Worm (Caenorhabditis elegans) whole organism, L4 larva: Measurements from ENCODE around the gene T04B2.8.

Source experiments
- F26F4.8 ChIP-seq: fragments of 200-800 bp; sonication (Bioruptor generic); conservative IDR thresholded peaks from 2 replicates; pipeline ENCODE4 v1.3.6; 2022; ENCODE audit warnings: missing genetic modification characterization, missing compliant biosample characterization
- F44E2.7 ChIP-seq: fragments of 200-800 bp; sonication (Bioruptor generic); IDR thresholded peaks from 2 replicates; pipeline ENCODE4 v2.1.2; 2022; ENCODE audit warnings: missing genetic modification characterization, missing compliant biosample characterization
- T20F7.1 ChIP-seq: fragments of 200-800 bp; sonication (Bioruptor generic); optimal IDR thresholded peaks from 2 replicates; lab custom pipeline; 2018; ENCODE audit warnings: mild to moderate bottlenecking, missing genetic modification characterization, missing compliant biosample characterization
- T26A8.4 ChIP-seq: fragments of 200-800 bp; sonication (Bioruptor generic); IDR thresholded peaks from 2 replicates; pipeline ENCODE4 v1.3.6; 2022; ENCODE audit warnings: missing genetic modification characterization, missing compliant biosample characterization
- Y105C5A.15 ChIP-seq: fragments of 200-800 bp; sonication (Bioruptor generic); IDR thresholded peaks from 2 replicates; pipeline ENCODE4 v1.3.6; 2022; ENCODE audit warnings: missing genetic modification characterization, missing compliant biosample characterization
- Y75B8A.6 ChIP-seq: fragments of 200-800 bp; sonication (Bioruptor generic); IDR thresholded peaks from 2 replicates; pipeline ENCODE4 v1.3.6; 2022; ENCODE audit warnings: missing genetic modification reagents, missing genetic modification characterization, missing compliant biosample characterization
- ceh-32 ChIP-seq: sonication (generic microtip); optimal IDR thresholded peaks from 2 replicates; lab custom pipeline; 2016; ENCODE audit warnings: mild to moderate bottlenecking, missing genetic modification characterization, missing compliant biosample characterization; ENCODE audit not compliant: poor library complexity
- ceh-82 ChIP-seq: sonication (generic microtip); optimal IDR thresholded peaks from 2 replicates; lab custom pipeline; 2017; ENCODE audit warnings: missing biosample characterization, missing genetic modification characterization
- cey-2 ChIP-seq: sonication (generic microtip); optimal IDR thresholded peaks from 3 replicates; lab custom pipeline; 2017; ENCODE audit warnings: missing genetic modification characterization, mild to moderate bottlenecking, missing compliant biosample characterization, antibody characterized with exemption, borderline replicate concordance; ENCODE audit not compliant: insufficient read depth
- dve-1 ChIP-seq: sonication (generic microtip); optimal IDR thresholded peaks from 2 replicates; lab custom pipeline; 2017; ENCODE audit warnings: antibody characterized with exemption, mild to moderate bottlenecking, missing genetic modification characterization, missing compliant biosample characterization; ENCODE audit not compliant: insufficient read depth
- hlh-11 ChIP-seq: fragments of 200-800 bp; sonication (Bioruptor generic); optimal IDR thresholded peaks from 2 replicates; lab custom pipeline; 2018; ENCODE audit warnings: mild to moderate bottlenecking, missing genetic modification characterization, missing compliant biosample characterization
- lim-7 ChIP-seq: fragments of 200-800 bp; sonication (Bioruptor generic); IDR thresholded peaks from 2 replicates; pipeline ENCODE4 v1.3.6; 2022; ENCODE audit warnings: missing genetic modification characterization, missing compliant biosample characterization
- lin-29 ChIP-seq: fragments of 200-800 bp; sonication (Bioruptor generic); IDR thresholded peaks from 2 replicates; pipeline ENCODE4 v1.3.6; 2022; ENCODE audit warnings: missing genetic modification reagents, missing genetic modification characterization, missing compliant biosample characterization
- lsy-2 ChIP-seq, 2 experiments: fragments of 150-350 bp in 1 of 2; sonication (generic microtip) in 1 of 2; optimal IDR thresholded peaks; 2 replicates each; lab custom pipeline; 2014 to 2017; ENCODE audit warnings: missing biosample characterization in 2 of 2, missing genetic modification characterization in 2 of 2
- madf-5 ChIP-seq, 2 experiments: fragments of 200-800 bp; sonication (Bioruptor generic); IDR thresholded peaks; 2 replicates each; pipeline ENCODE4 v1.3.6; 2022; ENCODE audit warnings: missing compliant biosample characterization in 2 of 2, missing genetic modification characterization in 2 of 2
- mxl-2 ChIP-seq: fragments of 200-800 bp; sonication (Bioruptor generic); conservative IDR thresholded peaks from 2 replicates; pipeline ENCODE4 v1.3.6; 2022; ENCODE audit warnings: missing genetic modification reagents, missing genetic modification characterization, missing compliant biosample characterization
- mxl-3 ChIP-seq: fragments of 200-800 bp; sonication (Bioruptor generic); optimal IDR thresholded peaks from 2 replicates; lab custom pipeline; 2018; ENCODE audit warnings: mild to moderate bottlenecking, missing genetic modification characterization, missing compliant biosample characterization
- nhr-10 ChIP-seq: fragments of 150-350 bp; optimal IDR thresholded peaks from 2 replicates; lab custom pipeline; 2014; ENCODE audit warnings: missing biosample characterization, missing genetic modification characterization
- nhr-102 ChIP-seq: sonication (generic microtip); optimal IDR thresholded peaks from 2 replicates; lab custom pipeline; 2016; ENCODE audit warnings: mild to moderate bottlenecking, missing genetic modification characterization, moderate library complexity, missing compliant biosample characterization
- nhr-111 ChIP-seq: fragments of 200-800 bp; sonication (Bioruptor generic); optimal IDR thresholded peaks from 2 replicates; lab custom pipeline; 2018; ENCODE audit warnings: mild to moderate bottlenecking, missing genetic modification characterization, missing compliant biosample characterization
- nhr-28 ChIP-seq: fragments of 150-350 bp; optimal IDR thresholded peaks from 2 replicates; lab custom pipeline; 2014; ENCODE audit warnings: missing biosample characterization, missing genetic modification characterization
- nhr-41 ChIP-seq: fragments of 200-800 bp; sonication (Bioruptor generic); IDR thresholded peaks from 2 replicates; pipeline ENCODE4 v1.3.6; 2022; ENCODE audit warnings: missing genetic modification reagents, missing genetic modification characterization, missing compliant biosample characterization
- pha-4 ChIP-seq, 2 experiments: fragments of 150-350 bp in 1 of 2; fragments of 200-800 bp in 1 of 2; sonication (Bioruptor generic) in 1 of 2; IDR thresholded peaks in 1 of 2; optimal IDR thresholded peaks in 1 of 2; 2 replicates each; pipeline versions ENCODE4 v1.3.6 to Lab custom; 2014 to 2022; ENCODE audit warnings: missing genetic modification characterization in 2 of 2, missing genetic modification reagents in 2 of 2, missing biosample characterization in 1 of 2, missing compliant biosample characterization in 1 of 2
- php-3 ChIP-seq: fragments of 200-800 bp; sonication (Bioruptor generic); IDR thresholded peaks from 2 replicates; pipeline ENCODE4 v1.3.6; 2022; ENCODE audit warnings: missing genetic modification reagents, missing genetic modification characterization, missing compliant biosample characterization
- pqm-1 ChIP-seq: sonication (generic microtip); optimal IDR thresholded peaks from 2 replicates; lab custom pipeline; 2017; ENCODE audit warnings: missing biosample characterization, missing genetic modification characterization
- rbr-2 ChIP-seq: sonication (generic microtip); optimal IDR thresholded peaks from 2 replicates; lab custom pipeline; 2016; ENCODE audit warnings: missing genotype, missing genetic modification characterization, missing compliant biosample characterization
- saeg-2 ChIP-seq: fragments of 200-800 bp; sonication (Bioruptor generic); IDR thresholded peaks from 2 replicates; pipeline ENCODE4 v1.3.6; 2022; ENCODE audit warnings: missing genetic modification reagents, missing genetic modification characterization, missing compliant biosample characterization
- sdz-12 ChIP-seq: fragments of 200-800 bp; sonication (Bioruptor generic); optimal IDR thresholded peaks from 2 replicates; lab custom pipeline; 2018; ENCODE audit warnings: mild to moderate bottlenecking, missing genetic modification characterization, missing compliant biosample characterization
- spr-1 ChIP-seq: sonication (generic microtip); optimal IDR thresholded peaks from 2 replicates; lab custom pipeline; 2016; ENCODE audit warnings: mild to moderate bottlenecking, missing genetic modification characterization, missing compliant biosample characterization
- tra-1 ChIP-seq: fragments of 200-800 bp; sonication (Bioruptor generic); IDR thresholded peaks from 2 replicates; pipeline ENCODE4 v1.3.6; 2022; ENCODE audit warnings: missing genetic modification reagents, missing genetic modification characterization, missing compliant biosample characterization
- unc-62 ChIP-seq, 3 experiments: fragments of 150-350 bp in 1 of 3; sonication (generic microtip); optimal IDR thresholded peaks in 2 of 3; peaks in 1 of 3; 1 replicate in 1 of 3; 2 replicates in 2 of 3; lab custom pipeline; 2014 to 2017; ENCODE audit warnings: missing biosample characterization in 3 of 3, missing genetic modification characterization in 3 of 3, missing genetic modification reagents in 3 of 3, missing genotype in 1 of 3
- vab-7 ChIP-seq: fragments of 200-800 bp; sonication (Bioruptor generic); IDR thresholded peaks from 2 replicates; pipeline ENCODE4 v1.3.6; 2022; ENCODE audit warnings: missing genetic modification reagents, missing genetic modification characterization, missing compliant biosample characterization
- zfp-3 ChIP-seq: fragments of 200-800 bp; sonication (Bioruptor generic); conservative IDR thresholded peaks from 2 replicates; pipeline ENCODE4 v1.3.6; 2022; ENCODE audit warnings: missing genetic modification reagents, missing genetic modification characterization, missing compliant biosample characterization
- zip-2 ChIP-seq: fragments of 150-350 bp; optimal IDR thresholded peaks from 2 replicates; lab custom pipeline; 2014; ENCODE audit warnings: missing biosample characterization, missing genetic modification characterization
- ztf-7 ChIP-seq: fragments of 150-350 bp; optimal IDR thresholded peaks from 2 replicates; lab custom pipeline; 2014; ENCODE audit warnings: missing biosample characterization, missing genetic modification characterization

Gene T04B2.8

ce11 chrIV:10080816-10081215, 29.8 kb upstream of the T04B2.8 start, which contains the start of gene W01B6.6:
Gene W01B6.6 (plus strand): TSS chrIV:10081116.
- TF ChIP-seq spr-1 (tag; lab: Kevin White, UChicago) (no peak), dve-1 (tag; lab: Kevin White, UChicago) (no peak), pqm-1 (tag; lab: Kevin White, UChicago) (no peak), ztf-7 (tag; lab: Kevin White, UChicago) (no peak), sdz-12 (GFP tag; lab: Kevin White, UChicago) (no peak), Y75B8A.6 (GFP tag; lab: Robert Waterston, UW) (no peak), rbr-2 (no peak), nhr-41 (GFP tag; lab: Robert Waterston, UW) (no peak), zfp-3 (GFP tag; lab: Robert Waterston, UW) (no peak), nhr-28 (tag; lab: Kevin White, UChicago) (no peak), mxl-3 (GFP tag; lab: Kevin White, UChicago) (no peak), php-3 (GFP tag; lab: Robert Waterston, UW) (no peak), lim-7 (GFP tag; lab: Robert Waterston, UW) (no peak), ceh-32 (tag; lab: Kevin White, UChicago) (no peak), mxl-2 (no peak), cey-2 (no peak), lsy-2 (tag; optimal IDR thresholded peaks at IDR 0.05; lab: Kevin White, UChicago) (no peak), F44E2.7 (GFP tag; lab: Robert Waterston, UW) (no peak)

DNA sequence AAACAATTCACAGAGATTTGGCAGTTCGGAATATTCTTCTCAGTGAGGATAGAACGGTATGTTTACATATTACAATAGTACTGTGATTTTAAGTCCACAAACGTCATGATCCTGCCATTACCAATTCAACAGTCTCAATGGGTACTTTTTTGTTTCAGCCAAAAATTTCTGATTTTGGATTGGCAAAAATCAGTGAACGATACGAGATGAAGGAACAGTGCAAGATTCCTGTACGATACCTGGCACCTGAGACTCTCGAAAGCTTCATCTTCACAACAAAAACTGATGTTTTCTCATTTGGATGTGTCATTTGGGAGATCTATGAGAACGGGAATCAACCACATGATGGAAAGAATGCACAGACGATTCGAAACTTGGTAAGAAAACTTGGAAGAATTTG, 27.0 kb upstream of the T04B2.8 start:
- peak in 1 of 2 experiments; percentile 92 for TF ChIP-seq unc-62 (GFP tag; optimal IDR thresholded peaks at IDR 0.05 in 1 of 2; lab: Kevin White, UChicago)
- TF ChIP-seq unc-62 (tag; optimal IDR thresholded peaks at IDR 0.05; lab: Kevin White, UChicago), result no peak
- no peak for TF ChIP-seq lin-29
- no peak for TF ChIP-seq nhr-10 (tag; lab: Kevin White, UChicago)

- TF ChIP-seq vab-7 (GFP tag; lab: Robert Waterston, UW) (no peak), lsy-2 (tag; optimal IDR thresholded peaks at IDR 0.05; lab: Kevin White, UChicago) (no peak), tra-1 (no peak), zip-2 (tag; lab: Kevin White, UChicago) (no peak), hlh-11 (no peak), php-3 (GFP tag; lab: Robert Waterston, UW) (no peak), pha-4 (GFP tag; IDR thresholded peaks at IDR 0.05; lab: Robert Waterston, UW) (no peak), pha-4 (tag; optimal IDR thresholded peaks at IDR 0.05; lab: Kevin White, UChicago) (no peak), nhr-111 (no peak), F26F4.8 (GFP tag; lab: Robert Waterston, UW) (no peak), saeg-2 (GFP tag; lab: Robert Waterston, UW) (no peak), nhr-102 (tag; lab: Kevin White, UChicago) (no peak), Y105C5A.15 (GFP tag; lab: Robert Waterston, UW) (no peak), T26A8.4 (GFP tag; lab: Robert Waterston, UW) (no peak), madf-5 (GFP tag; IDR thresholded peaks at IDR 0.05; lab: Robert Waterston, UW) (no peak), T20F7.1 (GFP tag; lab: Kevin White, UChicago) (no peak), ceh-82 (tag; lab: Kevin White, UChicago) (no peak)
These were observed 24.9 kb upstream of the T04B2.8 start, which contains the start of gene W01B6.5 for ce11 chrIV:10075899-10076298. Gene W01B6.5 (plus strand): TSS chrIV:10076199.
